Worm (Caenorhabditis elegans) whole organism, L1 larva: ENCODE results near the gene R01H10.4.

Source experiments
- C04F5.9 ChIP-seq: sonication (generic microtip); optimal IDR thresholded peaks from 2 replicates; lab custom pipeline; 2016; ENCODE audit warnings: missing genetic modification characterization, missing compliant biosample characterization
- C16A3.4 ChIP-seq: fragments of 150-350 bp; optimal IDR thresholded peaks from 2 replicates; lab custom pipeline; 2014; ENCODE audit warnings: missing biosample characterization, missing genetic modification characterization
- alr-1 ChIP-seq: fragments of 200-800 bp; sonication (Bioruptor generic); optimal IDR thresholded peaks from 2 replicates; lab custom pipeline; 2018; ENCODE audit warnings: borderline replicate concordance, mild to moderate bottlenecking, missing genetic modification characterization, missing compliant biosample characterization
- aly-2 ChIP-seq: fragments of 150-350 bp; optimal IDR thresholded peaks from 2 replicates; lab custom pipeline; 2014; ENCODE audit warnings: missing biosample characterization, missing genetic modification characterization
- ceh-63 ChIP-seq: fragments of 200-800 bp; sonication (Bioruptor generic); optimal IDR thresholded peaks from 2 replicates; lab custom pipeline; 2018; ENCODE audit warnings: mild to moderate bottlenecking, missing genetic modification characterization, missing compliant biosample characterization
- ceh-8 ChIP-seq: fragments of 200-800 bp; sonication (Bioruptor generic); optimal IDR thresholded peaks from 2 replicates; lab custom pipeline; 2018; ENCODE audit warnings: mild to moderate bottlenecking, missing genetic modification characterization, moderate library complexity, missing compliant biosample characterization
- ceh-82 ChIP-seq, 3 experiments: fragments of 150-350 bp in 1 of 3; sonication (generic microtip) in 2 of 3; optimal IDR thresholded peaks; 2 replicates each; lab custom pipeline; 2014 to 2017; ENCODE audit warnings: missing biosample characterization in 3 of 3, missing genetic modification characterization in 3 of 3
- ces-1 ChIP-seq: fragments of 150-350 bp; optimal IDR thresholded peaks from 2 replicates; lab custom pipeline; 2014; ENCODE audit warnings: missing biosample characterization, missing genetic modification reagents, missing genetic modification characterization
- dpl-1 ChIP-seq, 3 experiments: fragments of 150-350 bp in 2 of 3; sonication (generic microtip) in 1 of 3; optimal IDR thresholded peaks; 2 replicates each; lab custom pipeline; 2014 to 2017; ENCODE audit warnings: missing biosample characterization in 3 of 3, missing genetic modification characterization in 3 of 3, missing genetic modification reagents in 3 of 3
- efl-1 ChIP-seq, 4 experiments: fragments of 150-350 bp; optimal IDR thresholded peaks in 3 of 4; peaks in 1 of 4; 1 replicate in 1 of 4; 2 replicates in 3 of 4; lab custom pipeline; 2014; ENCODE audit warnings: missing biosample characterization in 2 of 4, missing genetic modification characterization in 2 of 4, missing genetic modification reagents in 2 of 4
- egl-27 ChIP-seq, 2 experiments: fragments of 150-350 bp in 1 of 2; sonication (generic microtip); optimal IDR thresholded peaks; 3 replicates each; lab custom pipeline; 2017 to 2018; ENCODE audit warnings: missing biosample characterization in 2 of 2, missing genetic modification characterization in 2 of 2, missing genetic modification reagents in 2 of 2
- elt-2 ChIP-seq: sonication (generic microtip); optimal IDR thresholded peaks from 2 replicates; lab custom pipeline; 2016; ENCODE audit warnings: missing genetic modification characterization, mild to moderate bottlenecking, inconsistent platforms, missing compliant biosample characterization, missing genetic modification reagents
- elt-3 ChIP-seq, 6 experiments: fragments of 150-350 bp in 1 of 6; sonication (generic microtip); optimal IDR thresholded peaks; 2 replicates each; lab custom pipeline; 2017 to 2018; ENCODE audit warnings: missing biosample characterization in 6 of 6, missing genetic modification characterization in 6 of 6, inconsistent platforms in 1 of 6
- ets-5 ChIP-seq: fragments of 200-800 bp; sonication (Bioruptor generic); IDR thresholded peaks from 2 replicates; pipeline ENCODE4 v1.3.6; 2022; ENCODE audit warnings: missing genetic modification characterization, missing compliant biosample characterization
- fkh-10 ChIP-seq: sonication (generic microtip); optimal IDR thresholded peaks from 2 replicates; lab custom pipeline; 2017; ENCODE audit warnings: missing biosample characterization, missing genetic modification reagents, missing genetic modification characterization
- fkh-4 ChIP-seq: sonication (generic microtip); optimal IDR thresholded peaks from 2 replicates; lab custom pipeline; 2016; ENCODE audit warnings: missing compliant biosample characterization, missing genetic modification characterization, borderline replicate concordance
- fos-1 ChIP-seq: fragments of 150-350 bp; optimal IDR thresholded peaks from 2 replicates; lab custom pipeline; 2014; ENCODE audit warnings: missing biosample characterization, missing genetic modification characterization
- hpl-2 ChIP-seq: fragments of 150-350 bp; optimal IDR thresholded peaks from 2 replicates; lab custom pipeline; 2014; ENCODE audit warnings: missing biosample characterization, missing genetic modification reagents, missing genetic modification characterization
- lin-13 ChIP-seq: fragments of 150-350 bp; optimal IDR thresholded peaks from 2 replicates; lab custom pipeline; 2014; ENCODE audit warnings: missing biosample characterization, missing genetic modification reagents, missing genetic modification characterization
- lin-14 ChIP-seq: fragments of 200-800 bp; sonication (Bioruptor generic); optimal IDR thresholded peaks from 2 replicates; lab custom pipeline; 2018; ENCODE audit warnings: mild to moderate bottlenecking, missing genetic modification characterization, moderate library complexity, missing compliant biosample characterization
- lsy-2 ChIP-seq, 2 experiments: fragments of 150-350 bp; optimal IDR thresholded peaks; 2 replicates each; lab custom pipeline; 2014; ENCODE audit warnings: missing biosample characterization in 2 of 2, missing genetic modification characterization in 2 of 2
- mef-2 ChIP-seq: fragments of 150-350 bp; optimal IDR thresholded peaks from 2 replicates; lab custom pipeline; 2014; ENCODE audit warnings: missing biosample characterization, missing genetic modification characterization
- mep-1 ChIP-seq: fragments of 150-350 bp; optimal IDR thresholded peaks from 2 replicates; lab custom pipeline; 2014; ENCODE audit warnings: missing biosample characterization, missing genetic modification characterization
- nhr-11 ChIP-seq: fragments of 150-350 bp; optimal IDR thresholded peaks from 2 replicates; lab custom pipeline; 2014; ENCODE audit warnings: missing biosample characterization, missing genetic modification characterization
- nhr-19 ChIP-seq: fragments of 200-800 bp; sonication (Bioruptor generic); conservative IDR thresholded peaks from 2 replicates; pipeline ENCODE4 v1.3.6; 2022; ENCODE audit warnings: missing genetic modification characterization, missing compliant biosample characterization
- nhr-71 ChIP-seq: sonication (generic microtip); optimal IDR thresholded peaks from 2 replicates; lab custom pipeline; 2016; ENCODE audit warnings: mild to moderate bottlenecking, missing genetic modification characterization, moderate library complexity, missing compliant biosample characterization
- nhr-84 ChIP-seq: sonication (generic microtip); optimal IDR thresholded peaks from 2 replicates; lab custom pipeline; 2017; ENCODE audit warnings: missing biosample characterization, missing genetic modification characterization
- nhr-85 ChIP-seq: sonication (generic microtip); peaks from one replicate; lab custom pipeline; 2016; ENCODE audit warnings: missing genetic modification characterization, inconsistent platforms, missing compliant biosample characterization
- nhr-90 ChIP-seq: sonication (generic microtip); optimal IDR thresholded peaks from 2 replicates; lab custom pipeline; 2016; ENCODE audit warnings: mild to moderate bottlenecking, missing genetic modification characterization, missing compliant biosample characterization; ENCODE audit not compliant: poor library complexity
- pag-3 ChIP-seq: sonication (generic microtip); optimal IDR thresholded peaks from 2 replicates; lab custom pipeline; 2017; ENCODE audit warnings: missing genetic modification characterization, mild to moderate bottlenecking, missing compliant biosample characterization, antibody characterized with exemption, borderline replicate concordance; ENCODE audit not compliant: insufficient read depth
- snu-23 ChIP-seq: sonication (generic microtip); optimal IDR thresholded peaks from 2 replicates; lab custom pipeline; 2016; ENCODE audit warnings: missing genetic modification characterization, missing compliant biosample characterization
- sptf-1 ChIP-seq: fragments of 150-350 bp; optimal IDR thresholded peaks from 2 replicates; lab custom pipeline; 2014; ENCODE audit warnings: missing biosample characterization, missing genetic modification characterization
- sup-37 ChIP-seq: fragments of 200-800 bp; sonication (Bioruptor generic); optimal IDR thresholded peaks from 2 replicates; lab custom pipeline; 2018; ENCODE audit warnings: mild to moderate bottlenecking, missing genetic modification characterization, missing compliant biosample characterization
- swsn-7 ChIP-seq: sonication (generic microtip); optimal IDR thresholded peaks from 2 replicates; lab custom pipeline; 2016; ENCODE audit warnings: missing genetic modification characterization, missing compliant biosample characterization
- tbx-2 ChIP-seq: sonication (generic microtip); optimal IDR thresholded peaks from 2 replicates; lab custom pipeline; 2016; ENCODE audit warnings: missing genetic modification characterization, missing compliant biosample characterization
- unc-130 ChIP-seq: fragments of 150-350 bp; optimal IDR thresholded peaks from 2 replicates; lab custom pipeline; 2017; ENCODE audit warnings: missing biosample characterization, missing genetic modification characterization, inconsistent platforms
- unc-30 ChIP-seq: sonication (generic microtip); optimal IDR thresholded peaks from 2 replicates; lab custom pipeline; 2017; ENCODE audit warnings: missing biosample characterization, missing genetic modification characterization
- unc-62 ChIP-seq: fragments of 150-350 bp; optimal IDR thresholded peaks from 2 replicates; lab custom pipeline; 2014; ENCODE audit warnings: missing biosample characterization, missing genetic modification reagents, missing genetic modification characterization
- unc-86 ChIP-seq: sonication (generic microtip); optimal IDR thresholded peaks from 2 replicates; lab custom pipeline; 2016; ENCODE audit warnings: missing genetic modification characterization, missing compliant biosample characterization
- vab-15 ChIP-seq: sonication (generic microtip); optimal IDR thresholded peaks from 2 replicates; lab custom pipeline; 2017; ENCODE audit warnings: missing genotype, mild to moderate bottlenecking, missing genetic modification characterization, missing compliant biosample characterization
- xbp-1 ChIP-seq: sonication (generic microtip); optimal IDR thresholded peaks from 2 replicates; lab custom pipeline; 2016; ENCODE audit warnings: missing genetic modification characterization, missing compliant biosample characterization
- zag-1 ChIP-seq: fragments of 150-350 bp; optimal IDR thresholded peaks from 2 replicates; lab custom pipeline; 2014; ENCODE audit warnings: missing biosample characterization, missing genetic modification characterization
- zip-4 ChIP-seq: fragments of 200-800 bp; sonication (Bioruptor generic); optimal IDR thresholded peaks from 2 replicates; lab custom pipeline; 2018; ENCODE audit warnings: mild to moderate bottlenecking, missing genetic modification characterization, moderate library complexity, missing compliant biosample characterization
- ztf-11 ChIP-seq, 2 experiments: sonication (generic microtip); optimal IDR thresholded peaks; 2 replicates each; lab custom pipeline; 2016 to 2017; ENCODE audit warnings: missing genetic modification characterization in 2 of 2, missing biosample characterization in 1 of 2, missing compliant biosample characterization in 1 of 2

Gene R01H10.4

DNA sequence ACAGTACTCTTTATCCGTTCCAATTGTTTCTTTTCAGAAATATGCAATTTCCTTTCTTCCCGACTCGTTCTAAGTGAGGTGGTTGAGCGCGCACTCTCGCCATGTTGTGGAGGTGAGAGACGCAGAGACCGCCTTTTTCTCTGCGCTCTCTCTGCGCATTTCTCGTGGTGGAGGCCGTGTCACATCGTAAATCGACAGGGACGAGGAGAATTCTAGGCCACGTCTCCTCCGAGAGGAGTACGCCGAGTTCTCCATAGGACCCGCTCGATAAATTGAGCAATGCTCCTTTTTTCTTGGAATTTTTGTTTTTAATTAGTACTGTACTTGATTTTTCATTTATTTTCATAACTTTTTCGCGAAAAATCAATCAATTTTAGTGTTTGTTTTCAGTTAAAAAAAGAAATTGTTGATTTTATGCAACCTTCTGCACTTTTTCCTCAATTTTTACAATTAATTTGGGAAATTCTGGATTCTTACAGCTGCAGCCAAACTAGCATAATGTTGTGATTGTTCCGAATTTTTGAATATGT is 16.2 kb downstream of the R01H10.4 start, which contains the start of gene cnk-1 (continued):
- TF ChIP-seq ceh-8 (GFP tag; lab: Kevin White, UChicago): peak; percentile 57
- peak; percentile 80 for TF ChIP-seq xbp-1 (tag; lab: Kevin White, UChicago)
- TF ChIP-seq nhr-84: no peak
- TF ChIP-seq ztf-11 (tag; optimal IDR thresholded peaks at IDR 0.05; lab: Kevin White, UChicago): peak in 1 of 2 experiments; percentile 90
- no peak for TF ChIP-seq nhr-11 (tag; lab: Kevin White, UChicago)
- peak; percentile 72 for TF ChIP-seq vab-15 (tag; lab: Kevin White, UChicago)
- peak; percentile 76 for TF ChIP-seq C04F5.9
- TF ChIP-seq unc-30 (tag; lab: Kevin White, UChicago): no peak
- peak; percentile 32 for TF ChIP-seq zip-4 (GFP tag; lab: Kevin White, UChicago)
- TF ChIP-seq fkh-10 (GFP tag; lab: Kevin White, UChicago): no peak
- TF ChIP-seq sptf-1: no peak
- TF ChIP-seq ets-5 (GFP tag; lab: Robert Waterston, UW): peak; percentile 57; the same call in 1 of the 2 replicates
- TF ChIP-seq fkh-4 (tag; lab: Kevin White, UChicago): peak; percentile 93
- no peak for TF ChIP-seq unc-62 (GFP tag; lab: Kevin White, UChicago)
- peak; percentile 90 for TF ChIP-seq nhr-85 (tag; lab: Kevin White, UChicago)
- peak; percentile 48 for TF ChIP-seq sup-37 (GFP tag; lab: Kevin White, UChicago)
- TF ChIP-seq elt-2 (tag; lab: Kevin White, UChicago): peak; percentile 40

DNA sequence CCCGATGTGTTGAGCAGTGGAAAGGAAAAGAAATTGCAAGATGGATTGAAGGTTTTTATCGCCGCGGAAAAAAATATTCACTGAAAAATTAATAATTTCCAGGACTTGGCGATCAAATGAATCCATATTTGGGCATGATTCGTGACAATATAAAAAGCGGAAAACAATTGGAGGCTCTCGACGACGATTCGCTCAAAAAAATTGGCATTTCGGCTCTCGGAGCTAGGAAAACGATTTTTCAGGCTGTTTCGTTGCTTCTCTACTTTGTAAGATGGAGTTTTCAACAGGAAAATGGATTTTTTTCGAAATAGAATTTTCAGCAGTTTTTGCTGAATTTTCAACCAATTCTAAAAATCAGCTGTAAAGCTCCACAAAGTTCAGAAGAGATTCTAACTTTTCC is 17.2 kb downstream of the R01H10.4 start:
- TF ChIP-seq ceh-63 (GFP tag; lab: Kevin White, UChicago) (no peak), efl-1 (optimal IDR thresholded peaks at IDR 0.05; lab: Kevin White, UChicago) (no peak), efl-1 (GFP tag; optimal IDR thresholded peaks at IDR 0.05 in 1 of 2; lab: Kevin White, UChicago) (peak in 1 of 2 experiments; percentile 70)

DNA sequence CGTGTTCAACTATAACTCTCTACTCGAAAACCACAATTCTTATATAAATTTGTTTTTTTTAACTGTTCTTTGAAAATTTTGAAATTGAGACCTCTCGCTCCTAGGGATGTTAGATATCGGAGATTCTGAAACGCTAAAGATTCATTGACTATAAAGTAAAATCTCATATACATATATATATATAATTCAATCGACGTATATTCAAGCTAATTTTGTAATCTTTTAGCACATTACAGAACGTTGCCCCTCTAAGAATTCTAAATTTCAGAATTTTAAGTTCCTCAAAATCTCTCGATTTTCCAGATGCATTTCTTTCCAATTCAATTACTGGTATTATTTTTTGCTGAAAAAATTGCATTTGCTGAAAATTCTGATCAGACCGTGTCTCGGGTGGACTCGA is 24.2 kb downstream of the R01H10.4 start, which contains the start of gene pad-2:
pad-2 (plus strand) TSS at position 301 of the 400 bp plus-strand sequence.
- no peak for TF ChIP-seq unc-86 (tag; lab: Kevin White, UChicago)
- TF ChIP-seq C16A3.4 (tag; lab: Kevin White, UChicago): no peak
- TF ChIP-seq lin-13: no peak
- TF ChIP-seq elt-2 (tag; lab: Kevin White, UChicago): no peak
- no peak for TF ChIP-seq ceh-82 (tag; optimal IDR thresholded peaks at IDR 0.05; lab: Kevin White, UChicago)
- TF ChIP-seq unc-62 (GFP tag; lab: Kevin White, UChicago): no peak
- no peak for TF ChIP-seq dpl-1 (GFP tag; optimal IDR thresholded peaks at IDR 0.05; lab: Kevin White, UChicago)
- no peak for TF ChIP-seq fos-1 (tag; lab: Kevin White, UChicago)

- no peak for TF ChIP-seq zag-1 (tag; lab: Kevin White, UChicago)
- no peak for TF ChIP-seq ets-5 (GFP tag; lab: Robert Waterston, UW)
- peak; percentile 13 for TF ChIP-seq ceh-8 (GFP tag; lab: Kevin White, UChicago)
- TF ChIP-seq ztf-11 (tag; optimal IDR thresholded peaks at IDR 0.05; lab: Kevin White, UChicago): no peak
- no peak for TF ChIP-seq alr-1 (tag; lab: Kevin White, UChicago)
- TF ChIP-seq C16A3.4 (tag; lab: Kevin White, UChicago): no peak
- TF ChIP-seq egl-27 (tag; optimal IDR thresholded peaks at IDR 0.05; lab: Kevin White, UChicago): peak in 1 of 2 experiments; percentile 22
- no peak for TF ChIP-seq aly-2
- TF ChIP-seq nhr-71 (tag; lab: Kevin White, UChicago): peak; percentile 80
- TF ChIP-seq ces-1 (GFP tag; lab: Kevin White, UChicago): peak; percentile 24
- TF ChIP-seq lin-14 (GFP tag; lab: Kevin White, UChicago): peak; percentile 98
- peak in 2 of 3 experiments; percentile 25 to 33 for TF ChIP-seq dpl-1 (GFP tag; optimal IDR thresholded peaks at IDR 0.05; lab: Kevin White, UChicago)
- TF ChIP-seq elt-3 (tag; optimal IDR thresholded peaks at IDR 0.05; lab: Kevin White, UChicago): no peak
- TF ChIP-seq tbx-2 (tag; lab: Kevin White, UChicago): peak; percentile 68
- TF ChIP-seq nhr-90: no peak
- no peak for TF ChIP-seq vab-15 (tag; lab: Kevin White, UChicago)
- TF ChIP-seq mef-2: peak; percentile 8
- peak; percentile 69 for TF ChIP-seq swsn-7 (tag; lab: Kevin White, UChicago)
- TF ChIP-seq C04F5.9: no peak
- TF ChIP-seq pag-3 (tag; lab: Kevin White, UChicago): no peak
- TF ChIP-seq unc-30 (tag; lab: Kevin White, UChicago): no peak
- TF ChIP-seq mep-1 (tag; lab: Kevin White, UChicago): peak; percentile 13
- peak; percentile 48 to 65 for TF ChIP-seq lsy-2 (tag; optimal IDR thresholded peaks at IDR 0.05; lab: Kevin White, UChicago)
- TF ChIP-seq unc-130 (tag; lab: Kevin White, UChicago): no peak
- TF ChIP-seq hpl-2 (GFP tag; lab: Kevin White, UChicago): no peak
- TF ChIP-seq snu-23 (GFP tag; lab: Kevin White, UChicago): peak; percentile 37
- 0 out of 2 replicates have a peak, but pooled peaks have one; percentile 29 for TF ChIP-seq nhr-19
Observed at ce11 chrIII:10284214-10284613, 29.6 kb downstream of the R01H10.4 start.
